Worm (Caenorhabditis elegans) whole organism, L4 larva: ENCODE data around the gene str-262.

Source experiments
- fos-1 ChIP-seq: fragments of 150-350 bp; optimal IDR thresholded peaks from 2 replicates; lab custom pipeline; 2014; ENCODE audit warnings: missing biosample characterization, missing genetic modification characterization
- hlh-11 ChIP-seq: fragments of 200-800 bp; sonication (Bioruptor generic); optimal IDR thresholded peaks from 2 replicates; lab custom pipeline; 2018; ENCODE audit warnings: mild to moderate bottlenecking, missing genetic modification characterization, missing compliant biosample characterization
- nhr-11 ChIP-seq: fragments of 150-350 bp; optimal IDR thresholded peaks from 2 replicates; lab custom pipeline; 2014; ENCODE audit warnings: missing biosample characterization, missing genetic modification characterization
- unc-130 ChIP-seq: sonication (generic microtip); optimal IDR thresholded peaks from 2 replicates; lab custom pipeline; 2016; ENCODE audit warnings: missing genetic modification reagents, missing genetic modification characterization, missing compliant biosample characterization
- ztf-11 ChIP-seq: fragments of 150-350 bp; optimal IDR thresholded peaks from 2 replicates; lab custom pipeline; 2014; ENCODE audit warnings: missing biosample characterization, missing genetic modification characterization

ce11 chrV:719731-720130, 32.8 kb downstream of the str-262 start, which contains the start of gene srbc-40:
- no peak for TF ChIP-seq nhr-11
- TF ChIP-seq unc-130 (GFP tag; lab: Kevin White, UChicago) = no peak
- TF ChIP-seq fos-1 = no peak
- no peak for TF ChIP-seq hlh-11 (tag; lab: Kevin White, UChicago)
- TF ChIP-seq ztf-11 (tag; lab: Kevin White, UChicago) = no peak
